Fruit fly (Drosophila melanogaster) S2 (cell line): Measurements from ENCODE around the gene stai.

Experiments used
- CG8478 ChIP-seq: fragments of >200 bp; optimal IDR thresholded peaks from 2 replicates; lab custom pipeline; 2018
- CTCF ChIP-seq, 2 experiments: fragments of >200 bp; optimal IDR thresholded peaks; 2 replicates each; lab custom pipeline; 2018

DNA sequence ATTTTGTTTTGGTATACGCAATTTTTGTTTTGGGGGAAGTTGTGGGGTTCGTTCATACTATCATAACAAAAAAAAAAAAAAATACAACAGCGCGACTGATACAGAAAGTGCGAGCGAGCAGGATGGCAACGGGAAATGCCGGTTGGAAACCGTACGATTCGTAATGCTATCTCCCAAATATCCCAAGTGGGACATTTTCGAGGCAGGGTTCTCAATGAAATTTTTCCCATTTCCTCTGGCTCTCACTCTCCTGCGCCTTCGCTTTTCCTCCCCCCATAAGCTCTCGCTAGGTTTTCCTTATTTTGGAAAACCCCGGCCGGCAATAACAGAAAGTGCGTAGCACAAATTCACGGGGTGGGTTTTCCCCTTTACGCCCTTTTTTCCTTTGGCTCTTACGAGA lies 7.9 kb upstream of the stai start:
- TF ChIP-seq CTCF (optimal IDR thresholded peaks at IDR 0.05; lab: Kevin White, UChicago) (no peak), CG8478 (lab: Kevin White, UChicago) (no peak)
